Worm (Caenorhabditis elegans): ENCODE results near the gene gtap-2.
A peak's percentile ranks its signal among the peaks of the same experiment; 100 is the strongest.

The gtap-2 gene

ce11 chrIII:9808179-9808578 is at the start of gene gtap-2:
gtap-2 (plus strand) TSS chrIII:9808544.
- TF ChIP-seq hnd-1 (tag; optimal IDR thresholded peaks at IDR 0.05) (no peak), sea-1 (GFP tag; conservative IDR thresholded peaks at IDR 0.05) (no peak), tbx-37 (GFP tag; conservative IDR thresholded peaks at IDR 0.05) (0 out of 2 replicates have a peak, but pooled peaks have one; percentile 37), tbx-11 (GFP tag; IDR thresholded peaks at IDR 0.05) (no peak)

ce11 chrIII:9758848-9759247 is 49.5 kb upstream of the gtap-2 start, which contains the start of gene rmd-1:
rmd-1 (plus strand) TSS chrIII:9759094.
- TF ChIP-seq tbx-11 (GFP tag; IDR thresholded peaks at IDR 0.05) (no peak), tra-4 (tag; optimal IDR thresholded peaks at IDR 0.05) (no peak), ets-7 (tag; optimal IDR thresholded peaks at IDR 0.05) (no peak), hnd-1 (tag; optimal IDR thresholded peaks at IDR 0.05) (no peak), tbx-37 (GFP tag; conservative IDR thresholded peaks at IDR 0.05) (no peak), F13C5.2 (tag; optimal IDR thresholded peaks at IDR 0.05) (no peak)

ce11 chrIII:9760184-9760583 is 48.2 kb upstream of the gtap-2 start:
- TF ChIP-seq F13C5.2 (tag; optimal IDR thresholded peaks at IDR 0.05) (no peak), tra-4 (tag; optimal IDR thresholded peaks at IDR 0.05) (no peak), ets-7 (tag; optimal IDR thresholded peaks at IDR 0.05) (no peak), B0310.2 (tag; optimal IDR thresholded peaks at IDR 0.05) (no peak), ceh-36 (tag; optimal IDR thresholded peaks at IDR 0.05) (no peak), ama-1 (optimal IDR thresholded peaks at IDR 0.05) (no peak), tbx-37 (GFP tag; conservative IDR thresholded peaks at IDR 0.05) (no peak), ceh-13 (GFP tag; optimal IDR thresholded peaks at IDR 0.05) (no peak), scrt-1 (GFP tag; IDR thresholded peaks at IDR 0.05) (no peak), aly-1 (tag; optimal IDR thresholded peaks at IDR 0.05) (no peak), tbx-11 (GFP tag; IDR thresholded peaks at IDR 0.05) (no peak), pes-1 (GFP tag; IDR thresholded peaks at IDR 0.05) (no peak), hnd-1 (tag; optimal IDR thresholded peaks at IDR 0.05) (no peak), hmbx-1 (tag; optimal IDR thresholded peaks at IDR 0.05) (no peak), hmg-4 (GFP tag; optimal IDR thresholded peaks at IDR 0.05) (no peak), flt-1 (GFP tag; IDR thresholded peaks at IDR 0.05) (no peak), sea-1 (GFP tag; conservative IDR thresholded peaks at IDR 0.05) (no peak)

- TF ChIP-seq flt-1 (GFP tag; IDR thresholded peaks at IDR 0.05) (no peak), tbx-37 (GFP tag; conservative IDR thresholded peaks at IDR 0.05) (no peak), hmg-4 (GFP tag; optimal IDR thresholded peaks at IDR 0.05) (no peak), aly-1 (tag; optimal IDR thresholded peaks at IDR 0.05) (no peak), F13C5.2 (tag; optimal IDR thresholded peaks at IDR 0.05) (no peak), tra-4 (tag; optimal IDR thresholded peaks at IDR 0.05) (no peak), sea-1 (GFP tag; conservative IDR thresholded peaks at IDR 0.05) (no peak), hmbx-1 (tag; optimal IDR thresholded peaks at IDR 0.05) (no peak)
Observed at ce11 chrIII:9762093-9762748, 46.1 kb upstream of the gtap-2 start, which contains the start of gene gcc-2. gcc-2 (minus strand) TSS chrIII:9762143.

- TF ChIP-seq tbx-11 (GFP tag; IDR thresholded peaks at IDR 0.05) (no peak), sea-1 (GFP tag; conservative IDR thresholded peaks at IDR 0.05) (0 out of 2 replicates have a peak, but pooled peaks have one; percentile 36)
Observed at ce11 chrIII:9764718-9765117, 43.6 kb upstream of the gtap-2 start.

ce11 chrIII:9765465-9765900 is 42.9 kb upstream of the gtap-2 start:
- TF ChIP-seq aly-1 (tag; optimal IDR thresholded peaks at IDR 0.05) (peak; percentile 40), hnd-1 (tag; optimal IDR thresholded peaks at IDR 0.05) (peak; percentile 26), scrt-1 (GFP tag; IDR thresholded peaks at IDR 0.05) (peak; percentile 81), tbx-37 (GFP tag; conservative IDR thresholded peaks at IDR 0.05) (peak; percentile 80; the same call in 1 of the 2 replicates), hmbx-1 (tag; optimal IDR thresholded peaks at IDR 0.05) (peak; percentile 81), B0310.2 (tag; optimal IDR thresholded peaks at IDR 0.05) (peak; percentile 91), tbx-11 (GFP tag; IDR thresholded peaks at IDR 0.05) (peak; percentile 83), ama-1 (optimal IDR thresholded peaks at IDR 0.05) (peak; percentile 98), tra-4 (tag; optimal IDR thresholded peaks at IDR 0.05) (peak; percentile 97), flt-1 (GFP tag; IDR thresholded peaks at IDR 0.05) (peak; percentile 89), ets-7 (tag; optimal IDR thresholded peaks at IDR 0.05) (no peak), sea-1 (GFP tag; conservative IDR thresholded peaks at IDR 0.05) (peak; percentile 96), ceh-13 (GFP tag; optimal IDR thresholded peaks at IDR 0.05) (peak; percentile 54), ceh-36 (tag; optimal IDR thresholded peaks at IDR 0.05) (peak; percentile 87), F13C5.2 (tag; optimal IDR thresholded peaks at IDR 0.05) (peak; percentile 96), pes-1 (GFP tag; IDR thresholded peaks at IDR 0.05) (peak; percentile 82), hmg-4 (GFP tag; optimal IDR thresholded peaks at IDR 0.05) (peak; percentile 89)

- TF ChIP-seq tbx-11 (GFP tag; IDR thresholded peaks at IDR 0.05): no peak
Observed at ce11 chrIII:9766175-9766574, 42.2 kb upstream of the gtap-2 start, which contains the start of gene cbp-1. cbp-1 (plus strand) TSS chrIII:9766509.

ce11 chrIII:9767095-9767494 is 41.2 kb upstream of the gtap-2 start:
- TF ChIP-seq ceh-13 (GFP tag; optimal IDR thresholded peaks at IDR 0.05) (no peak), flt-1 (GFP tag; IDR thresholded peaks at IDR 0.05) (no peak), ama-1 (optimal IDR thresholded peaks at IDR 0.05) (no peak), F13C5.2 (tag; optimal IDR thresholded peaks at IDR 0.05) (no peak), hmbx-1 (tag; optimal IDR thresholded peaks at IDR 0.05) (no peak), hnd-1 (tag; optimal IDR thresholded peaks at IDR 0.05) (no peak), tbx-37 (GFP tag; conservative IDR thresholded peaks at IDR 0.05) (no peak), scrt-1 (GFP tag; IDR thresholded peaks at IDR 0.05) (no peak), aly-1 (tag; optimal IDR thresholded peaks at IDR 0.05) (no peak), B0310.2 (tag; optimal IDR thresholded peaks at IDR 0.05) (no peak), ets-7 (tag; optimal IDR thresholded peaks at IDR 0.05) (no peak), tra-4 (tag; optimal IDR thresholded peaks at IDR 0.05) (no peak), tbx-11 (GFP tag; IDR thresholded peaks at IDR 0.05) (no peak), pes-1 (GFP tag; IDR thresholded peaks at IDR 0.05) (no peak), ceh-36 (tag; optimal IDR thresholded peaks at IDR 0.05) (no peak)
